Worm (Caenorhabditis elegans) whole organism, L1 larva: ENCODE data around the gene tag-325.

Experiments used
- C04F5.9 ChIP-seq: sonication (generic microtip); optimal IDR thresholded peaks from 2 replicates; lab custom pipeline; 2016; ENCODE audit warnings: missing genetic modification characterization, missing compliant biosample characterization
- C16A3.4 ChIP-seq: fragments of 150-350 bp; optimal IDR thresholded peaks from 2 replicates; lab custom pipeline; 2014; ENCODE audit warnings: missing biosample characterization, missing genetic modification characterization
- F16B12.6 ChIP-seq: fragments of 150-350 bp; optimal IDR thresholded peaks from 2 replicates; lab custom pipeline; 2014; ENCODE audit warnings: missing biosample characterization, missing genetic modification characterization
- alr-1 ChIP-seq: fragments of 200-800 bp; sonication (Bioruptor generic); optimal IDR thresholded peaks from 2 replicates; lab custom pipeline; 2018; ENCODE audit warnings: borderline replicate concordance, mild to moderate bottlenecking, missing genetic modification characterization, missing compliant biosample characterization
- aly-2 ChIP-seq: fragments of 150-350 bp; optimal IDR thresholded peaks from 2 replicates; lab custom pipeline; 2014; ENCODE audit warnings: missing biosample characterization, missing genetic modification characterization
- blmp-1 ChIP-seq: fragments of 150-350 bp; optimal IDR thresholded peaks from 2 replicates; lab custom pipeline; 2014; ENCODE audit warnings: missing biosample characterization, missing genetic modification characterization
- ceh-63 ChIP-seq: fragments of 200-800 bp; sonication (Bioruptor generic); optimal IDR thresholded peaks from 2 replicates; lab custom pipeline; 2018; ENCODE audit warnings: mild to moderate bottlenecking, missing genetic modification characterization, missing compliant biosample characterization
- ceh-82 ChIP-seq, 3 experiments: fragments of 150-350 bp in 1 of 3; sonication (generic microtip) in 2 of 3; optimal IDR thresholded peaks; 2 replicates each; lab custom pipeline; 2014 to 2017; ENCODE audit warnings: missing biosample characterization in 3 of 3, missing genetic modification characterization in 3 of 3
- ceh-90 ChIP-seq: sonication (generic microtip); optimal IDR thresholded peaks from 2 replicates; lab custom pipeline; 2016; ENCODE audit warnings: missing genetic modification characterization, missing compliant biosample characterization
- ces-1 ChIP-seq: fragments of 150-350 bp; optimal IDR thresholded peaks from 2 replicates; lab custom pipeline; 2014; ENCODE audit warnings: missing biosample characterization, missing genetic modification reagents, missing genetic modification characterization
- efl-1 ChIP-seq, 4 experiments: fragments of 150-350 bp; optimal IDR thresholded peaks in 3 of 4; peaks in 1 of 4; 1 replicate in 1 of 4; 2 replicates in 3 of 4; lab custom pipeline; 2014; ENCODE audit warnings: missing biosample characterization in 2 of 4, missing genetic modification characterization in 2 of 4, missing genetic modification reagents in 2 of 4
- efl-3 ChIP-seq: fragments of 200-800 bp; sonication (Bioruptor generic); optimal IDR thresholded peaks from 2 replicates; lab custom pipeline; 2018; ENCODE audit warnings: mild to moderate bottlenecking, missing genetic modification characterization, missing compliant biosample characterization
- egl-13 ChIP-seq: sonication (generic microtip); optimal IDR thresholded peaks from 2 replicates; lab custom pipeline; 2016; ENCODE audit warnings: missing genotype, missing genetic modification reagents, missing genetic modification characterization, missing compliant biosample characterization
- elt-2 ChIP-seq: sonication (generic microtip); optimal IDR thresholded peaks from 2 replicates; lab custom pipeline; 2016; ENCODE audit warnings: missing genetic modification characterization, mild to moderate bottlenecking, inconsistent platforms, missing compliant biosample characterization, missing genetic modification reagents
- ets-5 ChIP-seq: fragments of 200-800 bp; sonication (Bioruptor generic); IDR thresholded peaks from 2 replicates; pipeline ENCODE4 v1.3.6; 2022; ENCODE audit warnings: missing genetic modification characterization, missing compliant biosample characterization
- fkh-4 ChIP-seq: sonication (generic microtip); optimal IDR thresholded peaks from 2 replicates; lab custom pipeline; 2016; ENCODE audit warnings: missing compliant biosample characterization, missing genetic modification characterization, borderline replicate concordance
- hpl-2 ChIP-seq: fragments of 150-350 bp; optimal IDR thresholded peaks from 2 replicates; lab custom pipeline; 2014; ENCODE audit warnings: missing biosample characterization, missing genetic modification reagents, missing genetic modification characterization
- irx-1 ChIP-seq: sonication (generic microtip); optimal IDR thresholded peaks from 2 replicates; lab custom pipeline; 2016; ENCODE audit warnings: missing genetic modification characterization, missing compliant biosample characterization
- isw-1 ChIP-seq: fragments of 200-800 bp; sonication (Bioruptor generic); IDR thresholded peaks from 2 replicates; pipeline ENCODE4 v1.3.6; 2022; ENCODE audit warnings: missing genetic modification characterization, missing compliant biosample characterization
- jun-1 ChIP-seq: fragments of 150-350 bp; optimal IDR thresholded peaks from 2 replicates; lab custom pipeline; 2014; ENCODE audit warnings: missing biosample characterization, missing genetic modification reagents, missing genetic modification characterization
- lin-13 ChIP-seq: fragments of 150-350 bp; optimal IDR thresholded peaks from 2 replicates; lab custom pipeline; 2014; ENCODE audit warnings: missing biosample characterization, missing genetic modification reagents, missing genetic modification characterization
- lin-14 ChIP-seq: fragments of 200-800 bp; sonication (Bioruptor generic); optimal IDR thresholded peaks from 2 replicates; lab custom pipeline; 2018; ENCODE audit warnings: mild to moderate bottlenecking, missing genetic modification characterization, moderate library complexity, missing compliant biosample characterization
- lin-15B ChIP-seq: fragments of 150-350 bp; sonication (generic microtip); optimal IDR thresholded peaks from 3 replicates; lab custom pipeline; 2014; ENCODE audit warnings: missing biosample characterization, missing genetic modification characterization
- lin-35 ChIP-seq, 2 experiments: fragments of 150-350 bp; optimal IDR thresholded peaks; 2 replicates each; lab custom pipeline; 2014; ENCODE audit warnings: missing biosample characterization in 2 of 2, missing genetic modification characterization in 2 of 2, missing genetic modification reagents in 2 of 2
- lir-3 ChIP-seq: sonication (generic microtip); optimal IDR thresholded peaks from 2 replicates; lab custom pipeline; 2016; ENCODE audit warnings: mild to moderate bottlenecking, missing genetic modification characterization, moderate library complexity, missing compliant biosample characterization; ENCODE audit not compliant: poor library complexity
- lsy-2 ChIP-seq, 2 experiments: fragments of 150-350 bp; optimal IDR thresholded peaks; 2 replicates each; lab custom pipeline; 2014; ENCODE audit warnings: missing biosample characterization in 2 of 2, missing genetic modification characterization in 2 of 2
- mdl-1 ChIP-seq, 2 experiments: fragments of 150-350 bp; optimal IDR thresholded peaks; 2 replicates each; lab custom pipeline; 2014 to 2017; ENCODE audit warnings: missing biosample characterization in 2 of 2, missing genetic modification characterization in 2 of 2, inconsistent platforms in 1 of 2
- mef-2 ChIP-seq: fragments of 150-350 bp; optimal IDR thresholded peaks from 2 replicates; lab custom pipeline; 2014; ENCODE audit warnings: missing biosample characterization, missing genetic modification characterization
- nhr-11 ChIP-seq: fragments of 150-350 bp; optimal IDR thresholded peaks from 2 replicates; lab custom pipeline; 2014; ENCODE audit warnings: missing biosample characterization, missing genetic modification characterization
- nhr-237 ChIP-seq: fragments of 150-350 bp; optimal IDR thresholded peaks from 2 replicates; lab custom pipeline; 2014; ENCODE audit warnings: missing biosample characterization, missing genetic modification characterization
- nhr-28 ChIP-seq: fragments of 150-350 bp; optimal IDR thresholded peaks from 2 replicates; lab custom pipeline; 2014; ENCODE audit warnings: missing biosample characterization, missing genetic modification characterization
- nhr-47 ChIP-seq: sonication (generic microtip); optimal IDR thresholded peaks from 2 replicates; lab custom pipeline; 2016; ENCODE audit warnings: mild to moderate bottlenecking, missing genetic modification characterization, moderate library complexity, missing compliant biosample characterization
- nhr-76 ChIP-seq: sonication (generic microtip); optimal IDR thresholded peaks from 2 replicates; lab custom pipeline; 2017; ENCODE audit warnings: missing biosample characterization, missing genetic modification characterization
- nhr-84 ChIP-seq: sonication (generic microtip); optimal IDR thresholded peaks from 2 replicates; lab custom pipeline; 2017; ENCODE audit warnings: missing biosample characterization, missing genetic modification characterization
- nhr-85 ChIP-seq: sonication (generic microtip); peaks from one replicate; lab custom pipeline; 2016; ENCODE audit warnings: missing genetic modification characterization, inconsistent platforms, missing compliant biosample characterization
- rnt-1 ChIP-seq: sonication (generic microtip); optimal IDR thresholded peaks from 2 replicates; lab custom pipeline; 2016; ENCODE audit warnings: mild to moderate bottlenecking, missing genetic modification characterization, moderate library complexity, missing compliant biosample characterization
- snpc-4 ChIP-seq: fragments of 150-350 bp; optimal IDR thresholded peaks from 2 replicates; lab custom pipeline; 2014; ENCODE audit warnings: missing biosample characterization, missing genetic modification characterization
- sox-4 ChIP-seq: sonication (generic microtip); optimal IDR thresholded peaks from 2 replicates; lab custom pipeline; 2016; ENCODE audit warnings: missing genetic modification characterization, missing compliant biosample characterization
- sptf-1 ChIP-seq: fragments of 150-350 bp; optimal IDR thresholded peaks from 2 replicates; lab custom pipeline; 2014; ENCODE audit warnings: missing biosample characterization, missing genetic modification characterization
- tlp-1 ChIP-seq: fragments of 150-350 bp; optimal IDR thresholded peaks from 2 replicates; lab custom pipeline; 2014; ENCODE audit warnings: missing biosample characterization, missing genetic modification characterization
- unc-130 ChIP-seq: fragments of 150-350 bp; optimal IDR thresholded peaks from 2 replicates; lab custom pipeline; 2017; ENCODE audit warnings: missing biosample characterization, missing genetic modification characterization, inconsistent platforms
- unc-30 ChIP-seq: sonication (generic microtip); optimal IDR thresholded peaks from 2 replicates; lab custom pipeline; 2017; ENCODE audit warnings: missing biosample characterization, missing genetic modification characterization
- unc-62 ChIP-seq: fragments of 150-350 bp; optimal IDR thresholded peaks from 2 replicates; lab custom pipeline; 2014; ENCODE audit warnings: missing biosample characterization, missing genetic modification reagents, missing genetic modification characterization
- vab-15 ChIP-seq: sonication (generic microtip); optimal IDR thresholded peaks from 2 replicates; lab custom pipeline; 2017; ENCODE audit warnings: missing genotype, mild to moderate bottlenecking, missing genetic modification characterization, missing compliant biosample characterization
- ztf-4 ChIP-seq: fragments of 150-350 bp; optimal IDR thresholded peaks from 2 replicates; lab custom pipeline; 2014; ENCODE audit warnings: missing biosample characterization, missing genetic modification characterization

The tag-325 gene

ce11 chrIII:4830207-4830606 is 33.6 kb downstream of the tag-325 start, which contains the start of gene nspd-9:
Gene nspd-9 (minus strand): TSS chrIII:4830307.
- TF ChIP-seq nhr-76: no peak
- TF ChIP-seq C16A3.4: no peak
- no peak for TF ChIP-seq nhr-85 (tag; lab: Kevin White, UChicago)
- no peak for TF ChIP-seq lin-35 (GFP tag; optimal IDR thresholded peaks at IDR 0.05; lab: Kevin White, UChicago)
- TF ChIP-seq irx-1 (tag; lab: Kevin White, UChicago): no peak
- no peak for TF ChIP-seq aly-2 (tag; lab: Kevin White, UChicago)
- no peak for TF ChIP-seq isw-1 (GFP tag; lab: Robert Waterston, UW)

DNA sequence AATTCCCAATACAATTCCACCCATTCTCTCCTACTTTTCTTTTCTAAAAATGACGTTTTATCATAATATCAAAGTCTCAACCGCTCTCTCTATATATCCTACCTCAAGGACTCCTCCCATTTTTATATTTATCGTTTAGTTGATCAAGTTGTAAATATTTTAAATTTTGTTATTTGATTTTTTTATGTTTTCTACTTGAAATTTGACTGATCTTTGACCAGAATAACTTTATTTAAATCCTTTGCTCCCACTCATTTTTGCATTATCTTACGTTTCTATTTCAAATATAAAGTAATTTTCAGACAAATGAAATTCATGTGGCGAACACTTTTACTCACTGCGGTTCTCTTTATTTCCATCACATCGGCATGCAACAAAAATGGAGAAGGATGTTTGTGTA is 40.8 kb downstream of the tag-325 start, which contains the start of the genes acbp-7 and F26A1.19:
Gene acbp-7, plus strand, starts transcription at position 301 of the 400 bp plus-strand sequence.
Gene F26A1.19, plus strand, starts transcription at position 303 of the 400 bp plus-strand sequence.
- TF ChIP-seq nhr-84 (tag; lab: Kevin White, UChicago): no peak
- no peak for TF ChIP-seq ces-1 (GFP tag; lab: Kevin White, UChicago)
- TF ChIP-seq sox-4 (tag; lab: Kevin White, UChicago): no peak
- TF ChIP-seq nhr-28 (tag; lab: Kevin White, UChicago): no peak
- TF ChIP-seq ceh-63 (GFP tag; lab: Kevin White, UChicago): no peak
- TF ChIP-seq vab-15 (tag; lab: Kevin White, UChicago): no peak
- TF ChIP-seq efl-3 (GFP tag; lab: Kevin White, UChicago): no peak
- no peak for TF ChIP-seq snpc-4 (tag; lab: Kevin White, UChicago)
- TF ChIP-seq nhr-47: no peak
- no peak for TF ChIP-seq C04F5.9 (tag; lab: Kevin White, UChicago)
- TF ChIP-seq unc-130: no peak
- TF ChIP-seq ztf-4 (tag; lab: Kevin White, UChicago): no peak

ce11 chrIII:4842173-4842572 is 45.5 kb downstream of the tag-325 start, which contains the start of gene clec-156:
Gene clec-156 (minus strand): TSS chrIII:4842273.
- TF ChIP-seq ceh-63 (GFP tag; lab: Kevin White, UChicago) (no peak), jun-1 (tag; lab: Kevin White, UChicago) (no peak), sptf-1 (tag; lab: Kevin White, UChicago) (no peak), nhr-237 (tag; lab: Kevin White, UChicago) (no peak)

- TF ChIP-seq fkh-4 (no peak), snpc-4 (tag; lab: Kevin White, UChicago) (no peak), ceh-90 (tag; lab: Kevin White, UChicago) (no peak), vab-15 (tag; lab: Kevin White, UChicago) (no peak), lir-3 (tag; lab: Kevin White, UChicago) (no peak), mef-2 (no peak), ets-5 (GFP tag; lab: Robert Waterston, UW) (no peak), aly-2 (tag; lab: Kevin White, UChicago) (no peak), ces-1 (GFP tag; lab: Kevin White, UChicago) (no peak), efl-1 (optimal IDR thresholded peaks at IDR 0.05; lab: Kevin White, UChicago) (no peak), efl-1 (GFP tag; optimal IDR thresholded peaks at IDR 0.05 in 1 of 2; lab: Kevin White, UChicago) (no peak), unc-30 (no peak), ceh-82 (tag; optimal IDR thresholded peaks at IDR 0.05; lab: Kevin White, UChicago) (no peak), nhr-85 (tag; lab: Kevin White, UChicago) (no peak)
These were observed 47.7 kb downstream of the tag-325 start, which contains the start of the genes clec-157 and fkh-5 for ce11 chrIII:4844327-4844726. Gene clec-157 (minus strand): TSS chrIII:4844427. Gene fkh-5 (plus strand): TSS chrIII:4844662.

ce11 chrIII:4849739-4850138 is 53.1 kb downstream of the tag-325 start, which contains the start of gene nonu-1:
Gene nonu-1 (minus strand): TSS chrIII:4849907.
- TF ChIP-seq egl-13 (tag; lab: Kevin White, UChicago) (no peak), blmp-1 (tag; lab: Kevin White, UChicago) (no peak), mdl-1 (tag; optimal IDR thresholded peaks at IDR 0.05; lab: Kevin White, UChicago) (peak in 1 of 2 experiments; percentile 12), C04F5.9 (tag; lab: Kevin White, UChicago) (no peak), F16B12.6 (tag; lab: Kevin White, UChicago) (no peak), isw-1 (GFP tag; lab: Robert Waterston, UW) (no peak), rnt-1 (tag; lab: Kevin White, UChicago) (peak; percentile 13), tlp-1 (tag; lab: Kevin White, UChicago) (no peak), elt-2 (tag; lab: Kevin White, UChicago) (peak; percentile 9), lin-14 (GFP tag; lab: Kevin White, UChicago) (no peak), lin-15B (tag; lab: Kevin White, UChicago) (no peak), aly-2 (tag; lab: Kevin White, UChicago) (no peak), alr-1 (tag; lab: Kevin White, UChicago) (peak; percentile 8), lin-13 (GFP tag; lab: Kevin White, UChicago) (no peak), unc-62 (GFP tag; lab: Kevin White, UChicago) (no peak), nhr-11 (tag; lab: Kevin White, UChicago) (no peak), hpl-2 (no peak), lsy-2 (tag; optimal IDR thresholded peaks at IDR 0.05; lab: Kevin White, UChicago) (no peak), ets-5 (GFP tag; lab: Robert Waterston, UW) (no peak)
